Fruit fly (Drosophila melanogaster) whole organism, embryonic: ENCODE measurements around the gene CG9483.

ENCODE experiments used
- Abd-B ChIP-seq: fragments of 200-800 bp; sonication (Bioruptor generic); optimal IDR thresholded peaks from 2 replicates; lab custom pipeline; 2018; ENCODE audit warnings: missing biosample characterization, mild to moderate bottlenecking, missing genetic modification characterization, moderate library complexity
- Bteb2 ChIP-seq: fragments of 200-800 bp; sonication (Bioruptor generic); optimal IDR thresholded peaks from 2 replicates; lab custom pipeline; 2016; ENCODE audit warnings: missing biosample characterization, missing genetic modification characterization
- CG10209 ChIP-seq: fragments of 200-800 bp; sonication (Bioruptor generic); optimal IDR thresholded peaks from 3 replicates; lab custom pipeline; 2017; ENCODE audit warnings: missing biosample characterization, mild to moderate bottlenecking, missing genetic modification characterization, missing genetic modification reagents
- CG1024 ChIP-seq: fragments of 200-800 bp; sonication (Bioruptor generic); IDR thresholded peaks from 2 replicates; pipeline ENCODE4 v1.3.6; 2022; ENCODE audit warnings: missing biosample characterization, missing genetic modification characterization
- CG10274 ChIP-seq: fragments of 200-800 bp; sonication (Bioruptor generic); optimal IDR thresholded peaks from 3 replicates; lab custom pipeline; 2017; ENCODE audit warnings: missing biosample characterization, mild to moderate bottlenecking, missing genetic modification characterization
- CG10654 ChIP-seq: fragments of 200-800 bp; sonication (Bioruptor generic); optimal IDR thresholded peaks from 2 replicates; lab custom pipeline; 2016; ENCODE audit warnings: missing biosample characterization, missing genetic modification characterization
- CG10959 ChIP-seq: fragments of 200-800 bp; sonication (Bioruptor generic); IDR thresholded peaks from 2 replicates; pipeline ENCODE4 v1.3.6; 2022; ENCODE audit warnings: missing biosample characterization, missing genetic modification characterization
- CG13123 ChIP-seq: fragments of 200-800 bp; sonication (Bioruptor generic); optimal IDR thresholded peaks from 2 replicates; lab custom pipeline; 2016; ENCODE audit warnings: missing biosample characterization, missing genetic modification characterization
- CG16813 ChIP-seq: fragments of 200-800 bp; sonication (Bioruptor generic); IDR thresholded peaks from 3 replicates; pipeline ENCODE4 v1.3.6; 2022; ENCODE audit warnings: missing biosample characterization, missing genetic modification characterization; ENCODE audit not compliant: partially characterized antibody
- CG16815 ChIP-seq: fragments of 200-800 bp; sonication (Bioruptor generic); optimal IDR thresholded peaks from 3 replicates; lab custom pipeline; 2017; ENCODE audit warnings: missing biosample characterization, mild to moderate bottlenecking, missing genetic modification characterization
- CG16863 ChIP-seq: fragments of 200-800 bp; sonication (Bioruptor generic); optimal IDR thresholded peaks from 3 replicates; lab custom pipeline; 2016; ENCODE audit warnings: missing biosample characterization, missing genetic modification characterization
- CG17829 ChIP-seq: fragments of 200-800 bp; optimal IDR thresholded peaks from 2 replicates; lab custom pipeline; 2019; ENCODE audit warnings: missing biosample characterization, mild to moderate bottlenecking, missing genetic modification characterization, moderate library complexity
- CG2889 ChIP-seq: fragments of 200-800 bp; sonication (Bioruptor generic); IDR thresholded peaks from 3 replicates; pipeline ENCODE4 v1.3.6; 2022; ENCODE audit warnings: missing biosample characterization, missing genetic modification characterization
- CG30403 ChIP-seq: fragments of 200-800 bp; sonication (Bioruptor generic); optimal IDR thresholded peaks from 3 replicates; lab custom pipeline; 2016; ENCODE audit warnings: missing biosample characterization, missing genetic modification characterization
- CG4360 ChIP-seq: fragments of 200-800 bp; sonication (Bioruptor generic); IDR thresholded peaks from 2 replicates; pipeline ENCODE4 v1.3.6; 2022; ENCODE audit warnings: missing biosample characterization, missing genetic modification characterization
- CG4404 ChIP-seq: fragments of 200-800 bp; sonication (Bioruptor generic); IDR thresholded peaks from 2 replicates; pipeline ENCODE4 v1.3.6; 2022; ENCODE audit warnings: missing biosample characterization, missing genetic modification characterization
- CG4424 ChIP-seq: fragments of 200-800 bp; sonication (Bioruptor generic); optimal IDR thresholded peaks from 3 replicates; lab custom pipeline; 2016; ENCODE audit warnings: missing biosample characterization, missing genetic modification characterization
- CG5180 ChIP-seq: fragments of 200-800 bp; sonication (Bioruptor generic); optimal IDR thresholded peaks from 3 replicates; lab custom pipeline; 2017; ENCODE audit warnings: missing biosample characterization, missing genetic modification characterization, mild to moderate bottlenecking, moderate library complexity, missing genetic modification reagents
- CG5245 ChIP-seq: fragments of 200-800 bp; sonication (Bioruptor generic); optimal IDR thresholded peaks from 3 replicates; lab custom pipeline; 2016; ENCODE audit warnings: missing biosample characterization, missing genetic modification characterization
- CG6813 ChIP-seq: fragments of 200-800 bp; sonication (Bioruptor generic); optimal IDR thresholded peaks from 2 replicates; lab custom pipeline; 2017; ENCODE audit warnings: missing biosample characterization, missing genetic modification characterization, mild to moderate bottlenecking, moderate library complexity, missing genetic modification reagents
- CG7372 ChIP-seq: fragments of 200-800 bp; sonication (Bioruptor generic); IDR thresholded peaks from 2 replicates; pipeline ENCODE4 v1.3.6; 2022; ENCODE audit warnings: missing biosample characterization, missing genetic modification characterization
- CG7786 ChIP-seq: fragments of 200-800 bp; sonication (Bioruptor generic); optimal IDR thresholded peaks from 2 replicates; lab custom pipeline; 2016; ENCODE audit warnings: missing biosample characterization, missing genetic modification characterization
- CG7839 ChIP-seq: fragments of 200-800 bp; sonication (Bioruptor generic); optimal IDR thresholded peaks from 3 replicates; lab custom pipeline; 2018; ENCODE audit warnings: missing biosample characterization, mild to moderate bottlenecking, missing genetic modification characterization, moderate library complexity
- CG9215 ChIP-seq: fragments of 200-800 bp; sonication (Bioruptor generic); IDR thresholded peaks from 2 replicates; pipeline ENCODE4 v1.3.6; 2022; ENCODE audit warnings: missing biosample characterization, missing genetic modification characterization
- CG9817 ChIP-seq: fragments of 200-800 bp; sonication (Bioruptor generic); optimal IDR thresholded peaks from 2 replicates; lab custom pipeline; 2018; ENCODE audit warnings: missing biosample characterization, mild to moderate bottlenecking, missing genetic modification characterization, moderate library complexity
- Chrac-16 ChIP-seq: fragments of 200-800 bp; sonication (Bioruptor generic); optimal IDR thresholded peaks from 3 replicates; lab custom pipeline; 2016; ENCODE audit warnings: missing biosample characterization, missing genetic modification characterization
- ERR ChIP-seq: fragments of 200-800 bp; sonication (Bioruptor generic); optimal IDR thresholded peaks from 2 replicates; lab custom pipeline; 2016; ENCODE audit warnings: missing biosample characterization, missing genetic modification characterization
- MESR4 ChIP-seq: fragments of 200-800 bp; sonication (Bioruptor generic); optimal IDR thresholded peaks from 2 replicates; lab custom pipeline; 2018; ENCODE audit warnings: missing biosample characterization, mild to moderate bottlenecking, missing genetic modification characterization, moderate library complexity
- PHDP ChIP-seq: fragments of 200-800 bp; sonication (Bioruptor generic); optimal IDR thresholded peaks from 3 replicates; lab custom pipeline; 2018; ENCODE audit warnings: missing biosample characterization, mild to moderate bottlenecking, missing genetic modification characterization, moderate library complexity
- Ptx1 ChIP-seq: fragments of 200-800 bp; sonication (Bioruptor generic); IDR thresholded peaks from 2 replicates; pipeline ENCODE4 v1.3.6; 2022; ENCODE audit warnings: missing biosample characterization, missing genetic modification characterization
- Six4 ChIP-seq: fragments of 200-800 bp; sonication (Bioruptor generic); optimal IDR thresholded peaks from 2 replicates; lab custom pipeline; 2016; ENCODE audit warnings: missing biosample characterization, missing genetic modification characterization
- Sox102F ChIP-seq: fragments of 200-800 bp; sonication (Bioruptor generic); optimal IDR thresholded peaks from 2 replicates; lab custom pipeline; 2018; ENCODE audit warnings: missing biosample characterization, mild to moderate bottlenecking, missing genetic modification characterization, moderate library complexity
- bcd ChIP-seq: fragments of 200-800 bp; sonication (Bioruptor generic); optimal IDR thresholded peaks from 2 replicates; lab custom pipeline; 2017; ENCODE audit warnings: missing biosample characterization, mild to moderate bottlenecking, missing genetic modification characterization
- gem ChIP-seq: fragments of 200-800 bp; sonication (Bioruptor generic); optimal IDR thresholded peaks from 2 replicates; lab custom pipeline; 2019; ENCODE audit warnings: missing biosample characterization, mild to moderate bottlenecking, missing genetic modification characterization, moderate library complexity
- grau ChIP-seq: fragments of 200-800 bp; optimal IDR thresholded peaks from 3 replicates; lab custom pipeline; 2019; ENCODE audit warnings: missing biosample characterization, mild to moderate bottlenecking, missing genetic modification characterization, moderate library complexity
- gsb ChIP-seq: fragments of 200-800 bp; sonication (Bioruptor generic); IDR thresholded peaks from 2 replicates; pipeline ENCODE4 v1.3.6; 2022; ENCODE audit warnings: missing biosample characterization, missing genetic modification characterization
- her ChIP-seq: fragments of 200-800 bp; sonication (Bioruptor generic); optimal IDR thresholded peaks from 2 replicates; lab custom pipeline; 2016; ENCODE audit warnings: missing biosample characterization, missing genetic modification characterization
- hkb ChIP-seq, 2 experiments: fragments of 200-800 bp in 1 of 2; fragments of >200 bp in 1 of 2; sonication (Bioruptor generic) in 1 of 2; IDR thresholded peaks in 1 of 2; optimal IDR thresholded peaks in 1 of 2; 2 replicates each; pipeline versions ENCODE4 v1.3.6 to Lab custom; 2017 to 2022; ENCODE audit warnings: missing biosample characterization in 1 of 2, missing genetic modification characterization in 1 of 2
- insv ChIP-seq, 2 experiments: fragments of 200-800 bp; sonication (Bioruptor generic); optimal IDR thresholded peaks; 3 replicates each; lab custom pipeline; 2016 to 2018; ENCODE audit warnings: missing biosample characterization in 2 of 2, missing genetic modification characterization in 2 of 2
- nmo ChIP-seq: fragments of 200-800 bp; sonication (Bioruptor generic); optimal IDR thresholded peaks from 2 replicates; lab custom pipeline; 2018; ENCODE audit warnings: missing biosample characterization, mild to moderate bottlenecking, missing genetic modification characterization, moderate library complexity
- pan ChIP-seq, 4 experiments: fragments of >200 bp in 3 of 4; fragments of 200-800 bp in 1 of 4; sonication (Bioruptor generic) in 1 of 4; optimal IDR thresholded peaks in 3 of 4; IDR thresholded peaks in 1 of 4; 2 replicates each; pipeline versions ENCODE4 v1.3.6 to Lab custom; 2017 to 2022; ENCODE audit warnings: missing biosample characterization in 2 of 4, missing genetic modification characterization in 2 of 4, mixed read lengths in 1 of 4
- pb ChIP-seq: fragments of 200-800 bp; sonication (Bioruptor generic); optimal IDR thresholded peaks from 3 replicates; lab custom pipeline; 2016; ENCODE audit warnings: missing biosample characterization, missing genetic modification characterization
- pfk ChIP-seq: fragments of 200-800 bp; sonication (Bioruptor generic); optimal IDR thresholded peaks from 2 replicates; lab custom pipeline; 2018; ENCODE audit warnings: missing biosample characterization, mild to moderate bottlenecking, missing genetic modification characterization, moderate library complexity
- rib ChIP-seq: fragments of 200-800 bp; sonication (Bioruptor generic); IDR thresholded peaks from 2 replicates; pipeline ENCODE4 v1.3.6; 2022; ENCODE audit warnings: missing biosample characterization, missing genetic modification characterization
- shn ChIP-seq: fragments of 200-800 bp; sonication (Bioruptor generic); optimal IDR thresholded peaks from 3 replicates; lab custom pipeline; 2016; ENCODE audit warnings: missing biosample characterization, missing genetic modification characterization
- stc ChIP-seq: fragments of 200-800 bp; sonication (Bioruptor generic); IDR thresholded peaks from 2 replicates; pipeline ENCODE4 v1.3.6; 2022; ENCODE audit warnings: missing biosample characterization, missing genetic modification characterization
- toy ChIP-seq: fragments of 200-800 bp; sonication (Bioruptor generic); IDR thresholded peaks from 2 replicates; pipeline ENCODE4 v1.3.6; 2022; ENCODE audit warnings: missing biosample characterization, missing genetic modification characterization
- vnd ChIP-seq: fragments of 200-800 bp; sonication (Bioruptor generic); IDR thresholded peaks from 3 replicates; pipeline ENCODE4 v1.3.6; 2022; ENCODE audit warnings: missing biosample characterization, missing genetic modification characterization; ENCODE audit not compliant: partially characterized antibody

The CG9483 gene

DNA sequence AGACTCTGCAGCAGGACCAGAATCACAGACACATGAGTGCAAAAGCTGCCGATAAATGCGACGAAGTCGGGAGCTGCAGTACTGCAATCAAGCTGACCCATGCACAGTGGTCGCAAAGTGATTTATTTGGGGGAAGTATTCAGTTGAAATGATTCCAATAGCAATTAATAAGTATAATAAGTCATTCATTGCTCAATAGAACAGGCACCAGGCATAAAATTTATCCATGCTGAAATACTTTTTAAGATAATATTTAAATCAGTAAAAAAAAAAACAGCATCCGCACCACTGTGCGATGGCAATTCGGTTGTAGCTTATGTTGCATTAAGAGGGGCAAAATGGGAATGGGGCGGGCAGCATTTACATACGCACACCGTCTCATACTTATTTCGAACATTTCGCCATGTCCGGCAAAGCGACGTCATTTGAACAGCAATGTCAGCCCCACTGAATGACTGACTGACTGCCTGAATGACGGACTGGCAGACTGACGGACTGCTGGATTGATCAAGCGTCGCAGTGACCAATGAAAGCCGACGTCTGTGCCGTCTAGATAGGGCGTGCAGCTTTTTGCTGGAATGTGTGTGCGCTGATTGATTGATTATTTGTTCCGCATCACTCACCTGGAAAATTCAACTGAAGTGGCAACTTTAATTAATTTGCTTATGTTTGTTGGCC lies 31.6 kb upstream of the CG9483 start (continued):
- TF ChIP-seq CG16813 (GFP tag; lab: Robert Waterston, UW) = no peak
- peak; percentile 18 for TF ChIP-seq CG10654 (GFP tag; lab: Kevin White, UChicago)
- no peak for TF ChIP-seq vnd (GFP tag; lab: Robert Waterston, UW)
- TF ChIP-seq grau (tag; lab: Kevin White, UChicago) = peak; percentile 50
- no peak for TF ChIP-seq MESR4 (GFP tag; lab: Kevin White, UChicago)
- no peak for TF ChIP-seq CG4360 (GFP tag; lab: Robert Waterston, UW)
- peak; percentile 46 for TF ChIP-seq CG10209 (GFP tag; lab: Kevin White, UChicago)
- TF ChIP-seq rib (GFP tag; lab: Robert Waterston, UW) = no peak
- no peak for TF ChIP-seq CG13123 (GFP tag; lab: Kevin White, UChicago)
- TF ChIP-seq stc (GFP tag; lab: Robert Waterston, UW) = peak; percentile 34; the same call in 1 of the 2 replicates
- no peak for TF ChIP-seq CG10274 (GFP tag; lab: Kevin White, UChicago)
- TF ChIP-seq CG2889 (GFP tag; lab: Robert Waterston, UW) = 0 out of 3 replicates have a peak, but pooled peaks have one; percentile 26
- TF ChIP-seq CG5180 (GFP tag; lab: Kevin White, UChicago) = no peak
- TF ChIP-seq her (GFP tag; lab: Kevin White, UChicago) = no peak
- TF ChIP-seq CG4404 (GFP tag; lab: Robert Waterston, UW) = peak; percentile 58
- peak; percentile 76 for TF ChIP-seq gem (tag; lab: Kevin White, UChicago)
- no peak for TF ChIP-seq insv (GFP tag; optimal IDR thresholded peaks at IDR 0.05; lab: Kevin White, UChicago)
- TF ChIP-seq CG7372 (GFP tag; lab: Robert Waterston, UW) = 0 out of 2 replicates have a peak, but pooled peaks have one; percentile 18
- peak; percentile 77 for TF ChIP-seq CG7839 (tag; lab: Kevin White, UChicago)
- peak; percentile 73 for TF ChIP-seq Abd-B (GFP tag; lab: Kevin White, UChicago)
- no peak for TF ChIP-seq ERR
- peak; percentile 9 for TF ChIP-seq CG16815 (GFP tag; lab: Kevin White, UChicago)
- no peak for TF ChIP-seq pan (optimal IDR thresholded peaks at IDR 0.05; lab: Kevin White, UChicago)
- peak in 1 of 2 experiments; percentile 71 for TF ChIP-seq pan (GFP tag; optimal IDR thresholded peaks at IDR 0.05 in 1 of 2, IDR thresholded peaks at IDR 0.05 in 1 of 2)
- TF ChIP-seq CG5245 (GFP tag; lab: Kevin White, UChicago) = peak; percentile 85
- TF ChIP-seq Ptx1 (GFP tag; lab: Robert Waterston, UW) = peak; percentile 81
- no peak for TF ChIP-seq CG7786 (GFP tag; lab: Kevin White, UChicago)
- TF ChIP-seq pfk (GFP tag; lab: Kevin White, UChicago) = no peak
- no peak for TF ChIP-seq gsb (GFP tag; lab: Robert Waterston, UW)
- no peak for TF ChIP-seq toy (GFP tag; lab: Robert Waterston, UW)
- no peak for TF ChIP-seq CG9817 (tag; lab: Kevin White, UChicago)
- TF ChIP-seq CG1024 (GFP tag; lab: Robert Waterston, UW) = peak; percentile 51
- TF ChIP-seq CG16863 = no peak
- no peak for TF ChIP-seq hkb (optimal IDR thresholded peaks at IDR 0.05; lab: Kevin White, UChicago)
- peak; percentile 53 for TF ChIP-seq hkb (GFP tag; IDR thresholded peaks at IDR 0.05; lab: Robert Waterston, UW)
- TF ChIP-seq CG17829 (tag; lab: Kevin White, UChicago) = peak; percentile 20
- TF ChIP-seq nmo (GFP tag; lab: Kevin White, UChicago) = peak; percentile 86
- no peak for TF ChIP-seq pb
- TF ChIP-seq Six4 (GFP tag; lab: Kevin White, UChicago) = peak; percentile 53
- TF ChIP-seq Sox102F (GFP tag; lab: Kevin White, UChicago) = peak; percentile 33
- no peak for TF ChIP-seq CG6813 (GFP tag; lab: Kevin White, UChicago)
- TF ChIP-seq Chrac-16 (GFP tag; lab: Kevin White, UChicago) = peak; percentile 25
- peak; percentile 54 for TF ChIP-seq PHDP (tag; lab: Kevin White, UChicago)
- TF ChIP-seq CG4424 (GFP tag; lab: Kevin White, UChicago) = peak; percentile 13
- peak; percentile 18 for TF ChIP-seq shn (GFP tag; lab: Kevin White, UChicago)
- peak; percentile 64 for TF ChIP-seq CG30403
- no peak for TF ChIP-seq CG9215 (GFP tag; lab: Robert Waterston, UW)
- TF ChIP-seq Bteb2 (GFP tag; lab: Kevin White, UChicago) = no peak
- TF ChIP-seq CG10959 (GFP tag; lab: Robert Waterston, UW) = peak; percentile 88
- peak; percentile 41 for TF ChIP-seq bcd
